Worm (Caenorhabditis elegans) whole organism, late embryonic: ENCODE data around the gene twk-26.

ENCODE experiments used
- C08G9.2 ChIP-seq: sonication (generic microtip); optimal IDR thresholded peaks from 2 replicates; lab custom pipeline; 2016; ENCODE audit warnings: mild to moderate bottlenecking, missing genetic modification characterization, moderate library complexity, missing compliant biosample characterization
- K09A11.1 ChIP-seq: sonication (generic microtip); optimal IDR thresholded peaks from 2 replicates; lab custom pipeline; 2017; ENCODE audit warnings: antibody characterized with exemption, mild to moderate bottlenecking, missing genetic modification characterization, missing compliant biosample characterization; ENCODE audit not compliant: insufficient read depth
- Y22D7AL.16 ChIP-seq: sonication (generic microtip); optimal IDR thresholded peaks from 2 replicates; lab custom pipeline; 2016; ENCODE audit warnings: missing genetic modification characterization, missing compliant biosample characterization
- ama-1 ChIP-seq: fragments of 150-350 bp; optimal IDR thresholded peaks from 2 replicates; lab custom pipeline; 2014
- ceh-14 ChIP-seq: sonication (generic microtip); optimal IDR thresholded peaks from 2 replicates; lab custom pipeline; 2016; ENCODE audit warnings: missing genotype, missing genetic modification characterization, missing compliant biosample characterization
- ceh-18 ChIP-seq: sonication (generic microtip); optimal IDR thresholded peaks from 2 replicates; lab custom pipeline; 2016; ENCODE audit warnings: missing genetic modification characterization, missing compliant biosample characterization
- ceh-19 ChIP-seq: fragments of 200-800 bp; sonication (Bioruptor generic); optimal IDR thresholded peaks from 2 replicates; lab custom pipeline; 2018; ENCODE audit warnings: mild to moderate bottlenecking, missing genetic modification characterization, missing compliant biosample characterization
- ceh-31 ChIP-seq: sonication (generic microtip); optimal IDR thresholded peaks from 2 replicates; lab custom pipeline; 2016; ENCODE audit warnings: missing genetic modification characterization, missing compliant biosample characterization
- ceh-6 ChIP-seq: fragments of 200-800 bp; sonication (Bioruptor generic); optimal IDR thresholded peaks from 2 replicates; lab custom pipeline; 2018; ENCODE audit warnings: mild to moderate bottlenecking, missing genetic modification characterization, missing compliant biosample characterization
- che-1 ChIP-seq: sonication (generic microtip); optimal IDR thresholded peaks from 2 replicates; lab custom pipeline; 2016; ENCODE audit warnings: mild to moderate bottlenecking, missing genetic modification characterization, missing compliant biosample characterization
- dve-1 ChIP-seq: sonication (generic microtip); optimal IDR thresholded peaks from 2 replicates; lab custom pipeline; 2017; ENCODE audit warnings: antibody characterized with exemption, mild to moderate bottlenecking, missing genetic modification characterization, missing compliant biosample characterization
- elt-2 ChIP-seq: sonication (generic microtip); optimal IDR thresholded peaks from 2 replicates; lab custom pipeline; 2016; ENCODE audit warnings: missing genetic modification reagents, missing genetic modification characterization, missing compliant biosample characterization
- ets-4 ChIP-seq: sonication (generic microtip); optimal IDR thresholded peaks from 2 replicates; lab custom pipeline; 2016; ENCODE audit warnings: missing genetic modification characterization, missing compliant biosample characterization
- eyg-1 ChIP-seq: sonication (generic microtip); optimal IDR thresholded peaks from 2 replicates; lab custom pipeline; 2016; ENCODE audit warnings: missing genotype, missing genetic modification characterization, missing compliant biosample characterization
- fkh-6 ChIP-seq: sonication (generic microtip); optimal IDR thresholded peaks from 2 replicates; lab custom pipeline; 2016; ENCODE audit warnings: missing genetic modification characterization, missing compliant biosample characterization
- hlh-6 ChIP-seq: sonication (generic microtip); optimal IDR thresholded peaks from 2 replicates; lab custom pipeline; 2016; ENCODE audit warnings: missing genotype, missing genetic modification characterization, missing compliant biosample characterization
- hlh-8 ChIP-seq: sonication (generic microtip); optimal IDR thresholded peaks from 2 replicates; lab custom pipeline; 2016; ENCODE audit warnings: missing genotype, missing genetic modification characterization, missing compliant biosample characterization
- lim-6 ChIP-seq: sonication (generic microtip); optimal IDR thresholded peaks from 2 replicates; lab custom pipeline; 2016; ENCODE audit warnings: missing genetic modification characterization, missing compliant biosample characterization
- lin-11 ChIP-seq: fragments of 200-800 bp; sonication (Bioruptor generic); optimal IDR thresholded peaks from 2 replicates; lab custom pipeline; 2018; ENCODE audit warnings: mild to moderate bottlenecking, missing genetic modification characterization, missing compliant biosample characterization
- nfya-1 ChIP-seq: sonication (generic microtip); optimal IDR thresholded peaks from 2 replicates; lab custom pipeline; 2017; ENCODE audit warnings: missing genetic modification characterization, mild to moderate bottlenecking, missing compliant biosample characterization, antibody characterized with exemption, moderate library complexity
- nhr-11 ChIP-seq: fragments of 150-350 bp; optimal IDR thresholded peaks from 2 replicates; lab custom pipeline; 2014; ENCODE audit warnings: missing biosample characterization, missing genetic modification characterization
- nhr-232 ChIP-seq: sonication (generic microtip); optimal IDR thresholded peaks from 2 replicates; lab custom pipeline; 2016; ENCODE audit warnings: missing genetic modification characterization, missing compliant biosample characterization
- pqm-1 ChIP-seq: sonication (generic microtip); optimal IDR thresholded peaks from 2 replicates; lab custom pipeline; 2016; ENCODE audit warnings: missing genetic modification characterization, missing compliant biosample characterization
- pros-1 ChIP-seq: fragments of 150-350 bp; optimal IDR thresholded peaks from 2 replicates; lab custom pipeline; 2014; ENCODE audit warnings: missing biosample characterization, missing genetic modification reagents, missing genetic modification characterization
- sdc-2 ChIP-seq: sonication (generic microtip); optimal IDR thresholded peaks from 2 replicates; lab custom pipeline; 2016; ENCODE audit warnings: missing genotype, missing genetic modification characterization, missing compliant biosample characterization
- sox-4 ChIP-seq: sonication (generic microtip); optimal IDR thresholded peaks from 2 replicates; lab custom pipeline; 2017; ENCODE audit warnings: mild to moderate bottlenecking, missing genetic modification characterization, inconsistent platforms, missing compliant biosample characterization
- tbx-7 ChIP-seq: sonication (generic microtip); optimal IDR thresholded peaks from 2 replicates; lab custom pipeline; 2016; ENCODE audit warnings: missing genotype, missing genetic modification characterization, missing compliant biosample characterization
- ttx-3 ChIP-seq: sonication (generic microtip); optimal IDR thresholded peaks from 2 replicates; lab custom pipeline; 2016; ENCODE audit warnings: missing genetic modification reagents, missing genetic modification characterization, missing compliant biosample characterization
- unc-3 ChIP-seq, 2 experiments: fragments of 200-800 bp in 1 of 2; sonication (Bioruptor generic) in 1 of 2; sonication (generic microtip) in 1 of 2; conservative IDR thresholded peaks in 1 of 2; optimal IDR thresholded peaks in 1 of 2; 2 replicates each; pipeline versions ENCODE4 v1.3.6 to Lab custom; 2016 to 2022; ENCODE audit warnings: missing compliant biosample characterization in 2 of 2, missing genetic modification characterization in 2 of 2, missing genetic modification reagents in 1 of 2
- unc-42 ChIP-seq: sonication (generic microtip); optimal IDR thresholded peaks from 2 replicates; lab custom pipeline; 2016; ENCODE audit warnings: missing genotype, missing genetic modification characterization, missing compliant biosample characterization
- unc-55 ChIP-seq: sonication (generic microtip); optimal IDR thresholded peaks from 2 replicates; lab custom pipeline; 2017; ENCODE audit warnings: missing biosample characterization, missing genetic modification reagents, missing genetic modification characterization
- zip-5 ChIP-seq: sonication (generic microtip); optimal IDR thresholded peaks from 2 replicates; lab custom pipeline; 2016; ENCODE audit warnings: missing genetic modification characterization, missing compliant biosample characterization
- ztf-16 ChIP-seq: sonication (generic microtip); optimal IDR thresholded peaks from 2 replicates; lab custom pipeline; 2017; ENCODE audit warnings: missing genetic modification characterization, missing compliant biosample characterization

Gene twk-26

ce11 chrX:3057656-3058055, 3.0 kb upstream of the twk-26 start:
- TF ChIP-seq che-1 (tag; lab: Kevin White, UChicago) (no peak), nhr-11 (no peak)

- no peak for TF ChIP-seq ets-4 (tag; lab: Kevin White, UChicago)
- TF ChIP-seq hlh-8 (tag; lab: Kevin White, UChicago) = no peak
- TF ChIP-seq fkh-6 = no peak
- TF ChIP-seq K09A11.1 (tag; lab: Kevin White, UChicago) = no peak
- no peak for TF ChIP-seq eyg-1 (tag; lab: Kevin White, UChicago)
- TF ChIP-seq sox-4 (tag; lab: Kevin White, UChicago) = no peak
- TF ChIP-seq dve-1 (tag; lab: Kevin White, UChicago) = no peak
- TF ChIP-seq C08G9.2 = no peak
Measured at ce11 chrX:3056098-3056497, 1.5 kb upstream of the twk-26 start.

ce11 chrX:3054394-3054793, 230 bp downstream of the twk-26 start:
- TF ChIP-seq hlh-8 (tag; lab: Kevin White, UChicago) (no peak), pros-1 (tag; lab: Kevin White, UChicago) (no peak), nfya-1 (tag; lab: Kevin White, UChicago) (no peak), lin-11 (tag; lab: Kevin White, UChicago) (no peak), hlh-6 (tag; lab: Kevin White, UChicago) (no peak), elt-2 (tag; lab: Kevin White, UChicago) (no peak), ceh-18 (tag; lab: Kevin White, UChicago) (no peak), ceh-19 (GFP tag; lab: Kevin White, UChicago) (no peak), zip-5 (tag; lab: Kevin White, UChicago) (no peak), unc-3 (GFP tag; conservative IDR thresholded peaks at IDR 0.05; lab: Robert Waterston, UW) (no peak), unc-3 (tag; optimal IDR thresholded peaks at IDR 0.05; lab: Kevin White, UChicago) (no peak), Y22D7AL.16 (tag; lab: Kevin White, UChicago) (no peak), pqm-1 (tag; lab: Kevin White, UChicago) (no peak), ztf-16 (tag; lab: Kevin White, UChicago) (no peak), ttx-3 (tag; lab: Kevin White, UChicago) (no peak), K09A11.1 (tag; lab: Kevin White, UChicago) (no peak), ama-1 (no peak), lim-6 (no peak), ceh-14 (no peak), nhr-232 (tag; lab: Kevin White, UChicago) (no peak)
- TF ChIP-seq, all 69 proteins: peak for 0

ce11 chrX:3051315-3051993, 3.2 kb downstream of the twk-26 start:
- no peak for TF ChIP-seq hlh-8 (tag; lab: Kevin White, UChicago)
- no peak for TF ChIP-seq ceh-6 (GFP tag; lab: Kevin White, UChicago)
- peak; percentile 82 for TF ChIP-seq unc-42
- no peak for TF ChIP-seq ets-4 (tag; lab: Kevin White, UChicago)
- no peak for TF ChIP-seq lin-11 (tag; lab: Kevin White, UChicago)
- TF ChIP-seq zip-5 (tag; lab: Kevin White, UChicago) = no peak
- TF ChIP-seq, all 69 proteins: peak for 1

ce11 chrX:3049233-3049632, 5.4 kb downstream of the twk-26 start:
- TF ChIP-seq tbx-7 (tag; lab: Kevin White, UChicago) (no peak), ceh-31 (tag; lab: Kevin White, UChicago) (peak; percentile 98), sdc-2 (tag; lab: Kevin White, UChicago) (peak; percentile 58), ceh-6 (GFP tag; lab: Kevin White, UChicago) (no peak), unc-55 (peak; percentile 55), ceh-18 (tag; lab: Kevin White, UChicago) (peak; percentile 56), unc-42 (peak; percentile 72), ceh-19 (GFP tag; lab: Kevin White, UChicago) (no peak)
